Worm (Caenorhabditis elegans) whole organism, early embryonic: ENCODE data around the gene F41E6.15.
"Not testable (repeated sequence)": the region's sequence is repeated elsewhere in the genome, so short reads cannot be mapped to it uniquely, and the experiment has no call there.

ENCODE experiments used
- B0310.2 ChIP-seq: sonication (generic microtip); optimal IDR thresholded peaks from 2 replicates; lab custom pipeline; 2016; ENCODE audit warnings: mild to moderate bottlenecking, missing genetic modification characterization, missing compliant biosample characterization
- F13C5.2 ChIP-seq: sonication (generic microtip); optimal IDR thresholded peaks from 2 replicates; lab custom pipeline; 2017; ENCODE audit warnings: mild to moderate bottlenecking, missing genetic modification characterization, inconsistent platforms, missing compliant biosample characterization
- aly-1 ChIP-seq: sonication (generic microtip); optimal IDR thresholded peaks from 2 replicates; lab custom pipeline; 2016; ENCODE audit warnings: missing genetic modification characterization, missing compliant biosample characterization
- ama-1 ChIP-seq: fragments of 150-350 bp; optimal IDR thresholded peaks from 2 replicates; lab custom pipeline; 2014
- ceh-13 ChIP-seq: fragments of 200-800 bp; sonication (Bioruptor generic); optimal IDR thresholded peaks from 2 replicates; lab custom pipeline; 2018; ENCODE audit warnings: mild to moderate bottlenecking, missing genetic modification characterization, missing compliant biosample characterization
- ceh-36 ChIP-seq: sonication (generic microtip); optimal IDR thresholded peaks from 2 replicates; lab custom pipeline; 2016; ENCODE audit warnings: missing genetic modification characterization, inconsistent platforms, missing compliant biosample characterization
- ets-7 ChIP-seq: sonication (generic microtip); optimal IDR thresholded peaks from 2 replicates; lab custom pipeline; 2016; ENCODE audit warnings: missing genotype, missing genetic modification characterization, missing compliant biosample characterization
- flt-1 ChIP-seq: fragments of 200-800 bp; sonication (Bioruptor generic); IDR thresholded peaks from 2 replicates; pipeline ENCODE4 v1.3.6; 2022; ENCODE audit warnings: missing genetic modification characterization, missing compliant biosample characterization
- hmbx-1 ChIP-seq: sonication (generic microtip); optimal IDR thresholded peaks from 2 replicates; lab custom pipeline; 2016; ENCODE audit warnings: mild to moderate bottlenecking, missing genetic modification characterization, missing compliant biosample characterization
- hmg-4 ChIP-seq: fragments of 200-800 bp; sonication (Bioruptor generic); optimal IDR thresholded peaks from 2 replicates; lab custom pipeline; 2018; ENCODE audit warnings: mild to moderate bottlenecking, missing genetic modification characterization, missing compliant biosample characterization
- hnd-1 ChIP-seq: sonication (generic microtip); optimal IDR thresholded peaks from 2 replicates; lab custom pipeline; 2016; ENCODE audit warnings: missing genetic modification characterization, missing compliant biosample characterization
- pes-1 ChIP-seq: fragments of 200-800 bp; sonication (Bioruptor generic); IDR thresholded peaks from 2 replicates; pipeline ENCODE4 v1.3.6; 2022; ENCODE audit warnings: missing genetic modification reagents, missing genetic modification characterization, missing compliant biosample characterization
- scrt-1 ChIP-seq: fragments of 200-800 bp; sonication (Bioruptor generic); IDR thresholded peaks from 2 replicates; pipeline ENCODE4 v1.3.6; 2022; ENCODE audit warnings: missing genetic modification characterization, missing compliant biosample characterization
- sea-1 ChIP-seq: fragments of 200-800 bp; sonication (Bioruptor generic); conservative IDR thresholded peaks from 2 replicates; pipeline ENCODE4 v1.3.6; 2022; ENCODE audit warnings: missing genetic modification characterization, missing compliant biosample characterization
- tbx-11 ChIP-seq: fragments of 200-800 bp; sonication (Bioruptor generic); IDR thresholded peaks from 2 replicates; pipeline ENCODE4 v1.3.6; 2022; ENCODE audit warnings: missing genetic modification characterization, missing compliant biosample characterization
- tbx-37 ChIP-seq: fragments of 200-800 bp; sonication (Bioruptor generic); conservative IDR thresholded peaks from 2 replicates; pipeline ENCODE4 v1.3.6; 2022; ENCODE audit warnings: missing genetic modification reagents, missing genetic modification characterization, missing compliant biosample characterization
- tra-4 ChIP-seq: sonication (generic microtip); optimal IDR thresholded peaks from 2 replicates; lab custom pipeline; 2017; ENCODE audit warnings: missing genetic modification characterization, missing compliant biosample characterization

F41E6.15 gene

ce11 chrV:8592691-8593307 lies 9.7 kb downstream of the F41E6.15 start:
- TF ChIP-seq ets-7 (tag; lab: Kevin White, UChicago) (no peak), hnd-1 (no peak), sea-1 (no peak), tbx-37 (GFP tag; lab: Robert Waterston, UW) (no peak), ceh-36 (tag; lab: Kevin White, UChicago) (no peak), tbx-11 (GFP tag; lab: Robert Waterston, UW) (no peak), hmbx-1 (tag; lab: Kevin White, UChicago) (no peak), scrt-1 (GFP tag; lab: Robert Waterston, UW) (no peak), ceh-13 (GFP tag; lab: Kevin White, UChicago) (no peak), flt-1 (GFP tag; lab: Robert Waterston, UW) (no peak), ama-1 (lab: Kevin White, UChicago) (no peak), aly-1 (tag; lab: Kevin White, UChicago) (no peak), B0310.2 (tag; lab: Kevin White, UChicago) (no peak)

ce11 chrV:8588079-8588478 lies 14.5 kb downstream of the F41E6.15 start, which contains the start of gene C10B5.3:
Gene C10B5.3 (minus strand): TSS chrV:8588179.
- TF ChIP-seq ceh-36 (tag; lab: Kevin White, UChicago), result no peak
- no peak for TF ChIP-seq tra-4 (tag; lab: Kevin White, UChicago)
- TF ChIP-seq flt-1 (GFP tag; lab: Robert Waterston, UW), result no peak
- TF ChIP-seq ets-7 (tag; lab: Kevin White, UChicago), result no peak
- no peak for TF ChIP-seq aly-1 (tag; lab: Kevin White, UChicago)
- no peak for TF ChIP-seq ama-1 (lab: Kevin White, UChicago)
- no peak for TF ChIP-seq pes-1 (GFP tag; lab: Robert Waterston, UW)
- TF ChIP-seq hnd-1, result no peak
- no peak for TF ChIP-seq tbx-11 (GFP tag; lab: Robert Waterston, UW)
- no peak for TF ChIP-seq sea-1
- no peak for TF ChIP-seq ceh-13 (GFP tag; lab: Kevin White, UChicago)
- TF ChIP-seq tbx-37 (GFP tag; lab: Robert Waterston, UW), result no peak
- TF ChIP-seq B0310.2 (tag; lab: Kevin White, UChicago), result no peak
- TF ChIP-seq hmg-4, result no peak
- no peak for TF ChIP-seq scrt-1 (GFP tag; lab: Robert Waterston, UW)
- no peak for TF ChIP-seq hmbx-1 (tag; lab: Kevin White, UChicago)
- no peak for TF ChIP-seq F13C5.2 (tag; lab: Kevin White, UChicago)

DNA sequence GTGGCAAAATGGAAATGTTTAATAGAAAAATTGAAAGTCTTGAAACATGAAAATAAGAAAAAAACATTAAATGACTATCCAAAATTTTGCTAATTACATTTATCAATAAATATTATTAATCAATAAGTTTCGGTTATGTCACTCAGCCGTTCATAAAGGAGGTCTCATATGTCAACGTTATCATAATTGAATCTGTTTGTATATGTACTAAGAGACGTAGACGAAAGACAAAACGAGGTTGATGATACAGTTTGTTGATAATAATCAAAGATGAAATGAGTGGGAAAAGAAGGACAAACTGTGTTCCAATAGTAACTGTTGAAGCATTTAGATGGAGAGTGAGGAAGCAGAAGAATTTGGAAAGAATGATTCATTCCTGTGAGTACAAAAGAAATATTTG lies 15.6 kb downstream of the F41E6.15 start:
- no peak for TF ChIP-seq hmbx-1 (tag; lab: Kevin White, UChicago)
- no peak for TF ChIP-seq hnd-1
- no peak for TF ChIP-seq tbx-37 (GFP tag; lab: Robert Waterston, UW)
- no peak for TF ChIP-seq ceh-13 (GFP tag; lab: Kevin White, UChicago)
- TF ChIP-seq pes-1 (GFP tag; lab: Robert Waterston, UW), result no peak
- TF ChIP-seq tbx-11 (GFP tag; lab: Robert Waterston, UW), result no peak
- no peak for TF ChIP-seq hmg-4
- TF ChIP-seq ets-7 (tag; lab: Kevin White, UChicago), result no peak
- TF ChIP-seq sea-1, result no peak
- no peak for TF ChIP-seq ceh-36 (tag; lab: Kevin White, UChicago)
- TF ChIP-seq ama-1 (lab: Kevin White, UChicago), result no peak
- TF ChIP-seq B0310.2 (tag; lab: Kevin White, UChicago), result no peak
- no peak for TF ChIP-seq scrt-1 (GFP tag; lab: Robert Waterston, UW)
- TF ChIP-seq F13C5.2 (tag; lab: Kevin White, UChicago), result no peak

- TF ChIP-seq scrt-1 (GFP tag; lab: Robert Waterston, UW) (no peak), flt-1 (GFP tag; lab: Robert Waterston, UW) (no peak), pes-1 (GFP tag; lab: Robert Waterston, UW) (no peak), tbx-37 (GFP tag; lab: Robert Waterston, UW) (no peak), ceh-36 (tag; lab: Kevin White, UChicago) (no peak), ceh-13 (GFP tag; lab: Kevin White, UChicago) (no peak), tbx-11 (GFP tag; lab: Robert Waterston, UW) (no peak), hmg-4 (no peak), F13C5.2 (tag; lab: Kevin White, UChicago) (no peak), aly-1 (tag; lab: Kevin White, UChicago) (no peak), ets-7 (tag; lab: Kevin White, UChicago) (no peak), hmbx-1 (tag; lab: Kevin White, UChicago) (no peak), ama-1 (lab: Kevin White, UChicago) (no peak), tra-4 (tag; lab: Kevin White, UChicago) (no peak), B0310.2 (tag; lab: Kevin White, UChicago) (no peak), sea-1 (no peak), hnd-1 (no peak)
Observed at ce11 chrV:8586472-8586871, 16.1 kb downstream of the F41E6.15 start.

DNA sequence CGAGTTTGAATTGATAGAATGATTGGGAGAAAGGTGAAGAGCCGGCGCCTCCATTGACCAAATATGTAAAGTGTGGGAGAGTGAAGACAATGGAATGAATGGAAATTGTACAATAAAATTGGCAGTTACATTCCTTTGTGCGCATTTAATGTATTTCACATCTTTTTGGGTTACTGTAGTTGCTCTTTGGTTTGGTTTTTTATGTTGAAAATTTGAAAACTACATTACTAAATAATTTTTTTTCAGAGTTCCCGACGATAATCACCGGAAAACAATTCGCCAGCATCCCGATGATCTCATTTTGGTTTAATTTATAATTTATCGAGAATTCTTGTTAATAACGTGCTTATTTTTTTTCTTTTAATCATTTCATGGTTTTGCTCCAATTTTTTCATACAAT lies 21.6 kb downstream of the F41E6.15 start, which contains the start of gene C10B5.1:
TSS of gene C10B5.1 (plus strand) at position 301 of the 400 bp plus-strand sequence.
- no peak for TF ChIP-seq sea-1
- TF ChIP-seq hnd-1, result no peak
- no peak for TF ChIP-seq flt-1 (GFP tag; lab: Robert Waterston, UW)
- no peak for TF ChIP-seq F13C5.2 (tag; lab: Kevin White, UChicago)
- TF ChIP-seq ama-1 (lab: Kevin White, UChicago), result no peak

- not testable (repeated sequence) for TF ChIP-seq tbx-37 (GFP tag; lab: Robert Waterston, UW); hmbx-1 (tag; lab: Kevin White, UChicago); pes-1 (GFP tag; lab: Robert Waterston, UW)
Observed at ce11 chrV:8574762-8575161, 27.8 kb downstream of the F41E6.15 start, which contains the start of gene F25G6.1. Gene F25G6.1 (plus strand): TSS chrV:8575062.

ce11 chrV:8569841-8570361 lies 32.6 kb downstream of the F41E6.15 start, which contains the start of the genes F25G6.9 and symk-1:
Gene F25G6.9 (minus strand): TSS chrV:8570000.
Gene symk-1 (plus strand): TSS chrV:8570311.
- TF ChIP-seq ets-7 (tag; lab: Kevin White, UChicago) (no peak), tbx-37 (GFP tag; lab: Robert Waterston, UW) (no peak), aly-1 (tag; lab: Kevin White, UChicago) (no peak), tra-4 (tag; lab: Kevin White, UChicago) (no peak), ama-1 (lab: Kevin White, UChicago) (no peak), hmbx-1 (tag; lab: Kevin White, UChicago) (no peak), F13C5.2 (tag; lab: Kevin White, UChicago) (no peak), hnd-1 (no peak), scrt-1 (GFP tag; lab: Robert Waterston, UW) (no peak), hmg-4 (no peak), tbx-11 (GFP tag; lab: Robert Waterston, UW) (no peak)
